Worm (Caenorhabditis elegans): Measurements from ENCODE around the gene clec-191.

Gene clec-191

DNA sequence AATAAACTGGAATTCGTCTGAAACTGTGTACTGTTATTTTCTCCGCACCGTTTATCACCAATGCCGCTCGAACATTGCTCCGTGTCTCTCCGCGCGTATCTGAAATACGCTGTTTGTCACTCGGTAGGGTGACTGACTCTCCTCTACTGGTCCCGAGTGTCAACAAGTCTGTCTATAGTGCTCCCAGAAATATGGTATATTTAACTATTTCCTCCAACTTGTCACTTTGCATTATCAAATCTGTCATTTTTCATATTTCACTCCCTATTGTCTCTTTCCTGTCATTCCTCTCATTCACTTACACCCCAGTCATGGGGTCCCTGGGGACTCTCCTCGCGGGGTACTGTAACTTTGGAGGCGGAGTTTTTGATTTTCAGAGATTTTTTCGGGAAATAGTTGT, 26.1 kb downstream of the clec-191 start, which contains the start of gene hlh-17:
Gene hlh-17 (plus strand): TSS at position 301 of the 400 bp plus-strand sequence.
- TF ChIP-seq unc-62 (GFP tag; optimal IDR thresholded peaks at IDR 0.05 in 1 of 2) (peak in 1 of 2 experiments; percentile 57), unc-62 (tag; optimal IDR thresholded peaks at IDR 0.05) (no peak), zip-2 (tag; optimal IDR thresholded peaks at IDR 0.05) (no peak)

DNA sequence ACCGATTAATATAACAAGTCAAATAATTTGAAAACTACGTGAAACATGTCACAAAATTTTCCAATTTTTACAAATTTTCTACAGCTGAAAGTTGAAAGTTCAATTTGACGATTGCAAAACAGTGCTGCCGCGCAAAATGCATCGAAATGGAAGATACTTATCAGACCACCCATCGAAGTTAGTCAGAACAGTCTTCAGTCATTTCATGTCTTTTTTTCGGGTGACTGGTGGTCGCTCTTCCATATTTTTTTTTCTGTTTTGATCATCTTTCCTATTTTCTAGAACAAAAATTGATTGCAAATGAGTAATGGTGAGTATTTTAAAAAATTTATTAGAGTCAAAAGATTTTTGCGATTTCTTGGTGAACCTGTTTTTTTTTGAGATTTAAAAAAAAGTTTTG, 33.4 kb downstream of the clec-191 start, which contains the start of gene F38C2.1:
Gene F38C2.1 (plus strand): TSS at position 301 of the 400 bp plus-strand sequence.
- TF ChIP-seq zfp-2 (tag; optimal IDR thresholded peaks at IDR 0.05) (no peak), F37D6.2 (tag; optimal IDR thresholded peaks at IDR 0.05) (no peak), T20F7.1 (GFP tag; optimal IDR thresholded peaks at IDR 0.05) (no peak), spr-3 (GFP tag; optimal IDR thresholded peaks at IDR 0.05) (no peak), zip-11 (GFP tag; IDR thresholded peaks at IDR 0.05) (no peak), lin-39 (tag; optimal IDR thresholded peaks at IDR 0.05) (no peak), Y75B8A.6 (GFP tag; IDR thresholded peaks at IDR 0.05) (no peak), madf-9 (GFP tag; conservative IDR thresholded peaks at IDR 0.05) (no peak), ZK337.2 (GFP tag; IDR thresholded peaks at IDR 0.05) (no peak), lin-38 (GFP tag; IDR thresholded peaks at IDR 0.05) (no peak), dpl-1 (GFP tag; optimal IDR thresholded peaks at IDR 0.05) (no peak), dmd-6 (GFP tag; IDR thresholded peaks at IDR 0.05) (no peak), lsy-2 (tag; optimal IDR thresholded peaks at IDR 0.05) (no peak), ces-1 (GFP tag; optimal IDR thresholded peaks at IDR 0.05) (no peak)

DNA sequence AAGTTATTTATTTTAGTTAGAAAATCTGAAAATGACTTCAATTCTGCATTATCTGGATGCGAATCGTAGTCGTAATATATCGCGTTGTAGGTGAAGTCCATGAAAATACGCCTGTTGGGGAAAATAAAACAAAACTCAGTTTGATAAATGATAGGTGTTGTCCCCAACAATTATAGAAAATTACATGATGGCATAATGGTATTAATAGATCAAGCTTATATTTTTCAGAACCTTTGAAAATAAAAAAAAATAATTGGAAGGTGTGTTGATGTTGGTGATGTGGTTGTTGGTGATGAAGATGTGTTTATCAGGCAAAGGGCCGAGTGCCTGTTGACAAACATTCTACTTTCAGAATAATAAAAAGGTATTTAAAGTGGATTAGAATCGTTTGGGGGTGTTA, 42.0 kb downstream of the clec-191 start, which contains the start of gene srw-61:
Gene srw-61 (minus strand): TSS at position 101 of the 400 bp plus-strand sequence.
- TF ChIP-seq hlh-11 (tag; optimal IDR thresholded peaks at IDR 0.05) (no peak), nhr-10 (tag; optimal IDR thresholded peaks at IDR 0.05) (no peak), D1046.2 (GFP tag; IDR thresholded peaks at IDR 0.05) (no peak), ceh-44 (GFP tag; IDR thresholded peaks at IDR 0.05) (no peak), tra-1 (GFP tag; IDR thresholded peaks at IDR 0.05) (no peak), nhr-48 (tag; optimal IDR thresholded peaks at IDR 0.05) (no peak), skn-1 (tag; optimal IDR thresholded peaks at IDR 0.05) (no peak), nhr-25 (tag; optimal IDR thresholded peaks at IDR 0.05; ENCODE audit: borderline replicate concordance, insufficient read depth) (no peak)

DNA sequence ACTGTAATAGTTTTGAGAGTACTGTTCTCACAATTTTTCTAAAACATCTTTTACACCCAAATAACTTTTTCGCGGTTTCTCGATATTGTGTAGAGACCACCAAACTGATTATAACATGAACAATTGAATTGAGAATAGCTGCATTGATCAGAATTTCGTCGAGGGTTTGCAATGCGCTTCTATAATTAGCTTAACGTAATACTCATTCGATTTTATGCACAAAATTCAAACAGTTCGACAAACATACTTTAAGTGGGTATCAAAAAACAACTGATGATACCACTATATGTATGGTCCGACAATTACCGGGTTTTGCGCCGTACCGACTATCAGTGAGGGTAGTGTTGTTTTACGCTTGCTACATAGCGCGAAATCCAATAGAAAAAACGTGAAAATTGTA, 43.7 kb downstream of the clec-191 start:
- no peak for TF ChIP-seq lin-39 (tag; optimal IDR thresholded peaks at IDR 0.05)
- no peak for TF ChIP-seq daf-16 (GFP tag; optimal IDR thresholded peaks at IDR 0.05)
- no peak for TF ChIP-seq daf-16 (tag; optimal IDR thresholded peaks at IDR 0.05)
- TF ChIP-seq snpc-1.2 (GFP tag; IDR thresholded peaks at IDR 0.05): peak; percentile 64
- no peak for TF ChIP-seq fos-1 (tag; optimal IDR thresholded peaks at IDR 0.05)
- TF ChIP-seq spr-1 (tag; optimal IDR thresholded peaks at IDR 0.05): no peak
- no peak for TF ChIP-seq dmd-8 (GFP tag; IDR thresholded peaks at IDR 0.05)

DNA sequence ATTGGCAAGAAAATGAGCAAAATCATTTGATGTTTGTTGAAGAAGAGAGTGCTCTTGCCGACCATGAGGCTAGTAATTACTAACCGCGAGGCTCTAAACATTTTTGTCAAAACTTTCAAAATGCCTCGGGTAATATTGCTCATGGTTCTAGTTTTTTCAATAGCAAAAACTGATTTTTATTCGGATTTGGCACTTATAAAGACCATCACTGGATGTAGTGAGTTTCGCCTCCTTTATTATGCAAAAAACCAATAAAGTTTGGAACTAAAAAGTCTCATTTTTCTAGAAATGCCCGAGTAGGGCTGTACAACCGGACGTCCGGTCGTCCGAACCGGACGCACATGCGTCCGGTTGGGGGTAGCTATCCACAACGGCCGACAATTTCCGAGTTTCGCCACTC, 47.5 kb downstream of the clec-191 start, which contains the start of the genes hpa-1 and irld-39:
Gene hpa-1 (minus strand): TSS at position 101 of the 400 bp plus-strand sequence.
Gene irld-39 (plus strand): TSS at position 121 of the 400 bp plus-strand sequence.
- TF ChIP-seq skn-1 (tag; optimal IDR thresholded peaks at IDR 0.05): no peak
- no peak for TF ChIP-seq nhr-28 (tag; optimal IDR thresholded peaks at IDR 0.05)
- TF ChIP-seq egl-43 (GFP tag; IDR thresholded peaks at IDR 0.05): no peak
- no peak for TF ChIP-seq gei-8 (GFP tag; optimal IDR thresholded peaks at IDR 0.05)
- no peak for TF ChIP-seq ztf-11 (tag; optimal IDR thresholded peaks at IDR 0.05)
- TF ChIP-seq daf-19 (GFP tag; conservative IDR thresholded peaks at IDR 0.05): no peak
- TF ChIP-seq dmd-8 (GFP tag; IDR thresholded peaks at IDR 0.05): no peak
- no peak for TF ChIP-seq T26A8.4 (GFP tag; IDR thresholded peaks at IDR 0.05)
- TF ChIP-seq nhr-6 (tag; optimal IDR thresholded peaks at IDR 0.05): no peak
- TF ChIP-seq set-16 (GFP tag; IDR thresholded peaks at IDR 0.05): no peak
- TF ChIP-seq jun-1 (tag; optimal IDR thresholded peaks at IDR 0.05): no peak
- TF ChIP-seq zip-2 (tag; optimal IDR thresholded peaks at IDR 0.05): no peak
- no peak for TF ChIP-seq lsy-2 (tag; optimal IDR thresholded peaks at IDR 0.05)
